Worm (Caenorhabditis elegans) whole organism, mixed stage, embryonic: ENCODE results near the gene ZK1248.5.

ENCODE experiments used
- M03D4.4 ChIP-seq: sonication (generic microtip); optimal IDR thresholded peaks from 2 replicates; lab custom pipeline; 2017; ENCODE audit warnings: mild to moderate bottlenecking, missing genetic modification characterization, missing compliant biosample characterization
- ces-1 ChIP-seq: fragments of 150-350 bp; optimal IDR thresholded peaks from 2 replicates; lab custom pipeline; 2014; ENCODE audit warnings: missing biosample characterization, missing genetic modification reagents, missing genetic modification characterization

DNA sequence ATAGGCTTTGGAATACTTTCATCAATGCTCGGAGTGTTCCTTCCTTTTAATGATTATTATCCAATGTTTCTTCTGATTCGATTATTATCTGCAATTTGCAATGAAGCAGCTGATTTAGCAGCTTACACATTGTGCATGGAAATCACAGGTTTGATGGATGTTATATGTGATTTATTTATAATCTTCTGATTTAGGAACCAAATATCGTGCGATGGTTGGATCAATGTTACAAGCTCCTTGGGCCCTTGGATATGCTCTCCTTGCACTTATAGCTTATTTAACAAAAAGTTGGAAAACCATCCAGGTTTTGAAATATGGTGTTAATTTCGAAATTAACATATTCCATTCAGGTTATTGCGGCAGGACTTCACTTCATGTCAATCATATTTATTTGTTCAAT is 24.8 kb upstream of the ZK1248.5 start:
- TF ChIP-seq M03D4.4 (tag; lab: Kevin White, UChicago) (no peak), ces-1 (GFP tag; lab: Kevin White, UChicago) (no peak)
